Fruit fly (Drosophila melanogaster): ENCODE data around the gene CG5217.

The CG5217 gene

dm6 chr3R:19246080-19246637, 1.8 kb downstream of the CG5217 start, which contains the start of gene unc79 (continued):
- TF ChIP-seq CG13894 (tag; optimal IDR thresholded peaks at IDR 0.05) = no peak
- TF ChIP-seq Xbp1 (GFP tag; optimal IDR thresholded peaks at IDR 0.05) = no peak
- TF ChIP-seq CG6813 (GFP tag; optimal IDR thresholded peaks at IDR 0.05) = peak; percentile 27
- TF ChIP-seq Lpt (GFP tag; optimal IDR thresholded peaks at IDR 0.05) = no peak
- TF ChIP-seq CG31441 (GFP tag; IDR thresholded peaks at IDR 0.05) = no peak
- no peak for TF ChIP-seq Aef1 (GFP tag; IDR thresholded peaks at IDR 0.05)
- TF ChIP-seq CG10366 (GFP tag; IDR thresholded peaks at IDR 0.05) = no peak
- TF ChIP-seq CG15696 (tag; optimal IDR thresholded peaks at IDR 0.05) = peak; percentile 54
- TF ChIP-seq MESR4 (GFP tag; optimal IDR thresholded peaks at IDR 0.05) = no peak
- no peak for TF ChIP-seq Dref (GFP tag; IDR thresholded peaks at IDR 0.05)
- TF ChIP-seq prd (optimal IDR thresholded peaks at IDR 0.05) = no peak
- no peak for TF ChIP-seq prd (GFP tag; IDR thresholded peaks at IDR 0.05)
- no peak for TF ChIP-seq Hsf (GFP tag; optimal IDR thresholded peaks at IDR 0.05)
- TF ChIP-seq CG5245 (GFP tag; optimal IDR thresholded peaks at IDR 0.05) = no peak
- no peak for TF ChIP-seq lov (optimal IDR thresholded peaks at IDR 0.05)
- no peak for TF ChIP-seq lov (GFP tag; IDR thresholded peaks at IDR 0.05)
- TF ChIP-seq Sin3A (optimal IDR thresholded peaks at IDR 0.05) = no peak
- TF ChIP-seq twi (tag; optimal IDR thresholded peaks at IDR 0.05) = peak; percentile 48
- TF ChIP-seq CG1529 (GFP tag; optimal IDR thresholded peaks at IDR 0.05) = no peak
- no peak for TF ChIP-seq Meics (GFP tag; optimal IDR thresholded peaks at IDR 0.05)
- TF ChIP-seq Dfd (GFP tag; optimal IDR thresholded peaks at IDR 0.05) = no peak
- no peak for TF ChIP-seq CG2120 (GFP tag; optimal IDR thresholded peaks at IDR 0.05)
- no peak for TF ChIP-seq ara (GFP tag; IDR thresholded peaks at IDR 0.05)
- peak; percentile 51; the same call in 1 of the 3 replicates for TF ChIP-seq CG34422 (GFP tag; IDR thresholded peaks at IDR 0.05)
- TF ChIP-seq Asciz (GFP tag; optimal IDR thresholded peaks at IDR 0.05) = no peak
- TF ChIP-seq CG11696 (GFP tag; IDR thresholded peaks at IDR 0.05) = no peak
- no peak for TF ChIP-seq CG12299 (tag; optimal IDR thresholded peaks at IDR 0.05)
- TF ChIP-seq Ptx1 (GFP tag; IDR thresholded peaks at IDR 0.05) = no peak

dm6 chr3R:19245399-19245798, 2.5 kb downstream of the CG5217 start:
- TF ChIP-seq CTCF (GFP tag; optimal IDR thresholded peaks at IDR 0.05) (peak; percentile 57), CG11695 (GFP tag; IDR thresholded peaks at IDR 0.05) (no peak)

dm6 chr3R:19238934-19239333, 9.0 kb downstream of the CG5217 start:
- TF ChIP-seq usp (GFP tag; optimal IDR thresholded peaks at IDR 0.05) = no peak
- no peak for TF ChIP-seq CG4424 (GFP tag; optimal IDR thresholded peaks at IDR 0.05)
- no peak for TF ChIP-seq CG7556 (GFP tag; optimal IDR thresholded peaks at IDR 0.05)
- no peak for TF ChIP-seq CG11560 (tag; IDR thresholded peaks at IDR 0.05)
- no peak for TF ChIP-seq maf-S (GFP tag; optimal IDR thresholded peaks at IDR 0.05)
- TF ChIP-seq CG13296 (GFP tag; optimal IDR thresholded peaks at IDR 0.05) = no peak
- no peak for TF ChIP-seq Hmx (GFP tag; optimal IDR thresholded peaks at IDR 0.05)
- TF ChIP-seq CTCF (GFP tag; optimal IDR thresholded peaks at IDR 0.05) = peak; percentile 69
- TF ChIP-seq ATbp (GFP tag; optimal IDR thresholded peaks at IDR 0.05) = no peak
- TF ChIP-seq aop (GFP tag; IDR thresholded peaks at IDR 0.05) = no peak
- no peak for TF ChIP-seq sna (GFP tag; IDR thresholded peaks at IDR 0.05; ENCODE audit: partially characterized antibody)
- peak; percentile 73 for TF ChIP-seq CG7963 (GFP tag; IDR thresholded peaks at IDR 0.05; ENCODE audit: partially characterized antibody)
- TF ChIP-seq CG6791 (GFP tag; IDR thresholded peaks at IDR 0.05; ENCODE audit: partially characterized antibody) = peak; percentile 79
- no peak for TF ChIP-seq br (optimal IDR thresholded peaks at IDR 0.05)
- TF ChIP-seq CG8478 (optimal IDR thresholded peaks at IDR 0.05) = no peak
- TF ChIP-seq phol (tag; optimal IDR thresholded peaks at IDR 0.05) = no peak
- no peak for TF ChIP-seq Lpt (GFP tag; optimal IDR thresholded peaks at IDR 0.05)
- no peak for TF ChIP-seq chm (GFP tag; IDR thresholded peaks at IDR 0.05)
- TF ChIP-seq CG17361 (GFP tag; IDR thresholded peaks at IDR 0.05) = no peak
- TF ChIP-seq sima (GFP tag; optimal IDR thresholded peaks at IDR 0.05) = no peak
- TF ChIP-seq Scr (GFP tag; IDR thresholded peaks at IDR 0.05; ENCODE audit: partially characterized antibody) = peak; percentile 36; the same call in 1 of the 2 replicates
- no peak for TF ChIP-seq tio (GFP tag; optimal IDR thresholded peaks at IDR 0.05)
- TF ChIP-seq CG3065 (GFP tag; optimal IDR thresholded peaks at IDR 0.05) = no peak
- no peak for TF ChIP-seq dan (GFP tag; IDR thresholded peaks at IDR 0.05)
- TF ChIP-seq PHDP (tag; optimal IDR thresholded peaks at IDR 0.05) = no peak

Data from whole organism, embryonic.